Worm (Caenorhabditis elegans): ENCODE measurements around the gene F45E6.1.

DNA sequence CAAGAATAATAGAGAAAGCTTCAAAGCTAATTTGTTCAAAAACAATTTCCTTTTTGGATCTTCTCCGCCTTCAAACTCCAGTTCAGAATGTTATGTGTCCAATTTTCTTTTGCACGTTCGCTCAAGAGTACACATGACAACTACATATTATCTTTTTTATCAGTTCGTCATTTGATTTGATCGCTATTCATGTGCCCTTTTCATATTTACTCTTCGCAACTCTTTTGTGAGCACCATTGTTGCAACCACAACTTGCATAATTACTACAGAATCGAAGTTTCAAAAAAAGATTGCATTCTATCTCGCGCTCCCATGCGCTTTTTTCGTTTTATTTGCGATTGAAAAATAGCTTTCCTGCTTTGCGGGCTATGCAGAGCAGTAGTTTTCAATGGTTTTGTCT is 42.0 kb downstream of the F45E6.1 start:
- no peak for TF ChIP-seq nhr-237 (tag; optimal IDR thresholded peaks at IDR 0.05)
- no peak for TF ChIP-seq unc-62 (GFP tag; optimal IDR thresholded peaks at IDR 0.05)

All from whole organism, L1 larva.